Worm (Caenorhabditis elegans) whole organism, L3 larva: Measurements from ENCODE around the gene mam-2.

Source experiments
- ZK546.5 ChIP-seq: sonication (generic microtip); optimal IDR thresholded peaks from 2 replicates; lab custom pipeline; 2017; ENCODE audit warnings: missing biosample characterization, missing genetic modification characterization
- ama-1 ChIP-seq: fragments of 150-350 bp; optimal IDR thresholded peaks from 2 replicates; lab custom pipeline; 2018
- ceh-16 ChIP-seq: sonication (generic microtip); optimal IDR thresholded peaks from 2 replicates; lab custom pipeline; 2017; ENCODE audit warnings: missing biosample characterization, missing genetic modification characterization
- ceh-28 ChIP-seq: fragments of 150-350 bp; optimal IDR thresholded peaks from 2 replicates; lab custom pipeline; 2014; ENCODE audit warnings: missing biosample characterization, missing genetic modification reagents, missing genetic modification characterization
- ceh-9 ChIP-seq: sonication (generic microtip); optimal IDR thresholded peaks from 2 replicates; lab custom pipeline; 2018; ENCODE audit warnings: missing biosample characterization, missing genetic modification characterization
- egl-27 ChIP-seq: sonication (generic microtip); optimal IDR thresholded peaks from 4 replicates; lab custom pipeline; 2017; ENCODE audit warnings: missing biosample characterization, missing genetic modification reagents, missing genetic modification characterization
- egl-5 ChIP-seq: fragments of 150-350 bp; optimal IDR thresholded peaks from 2 replicates; lab custom pipeline; 2017; ENCODE audit warnings: missing biosample characterization, missing genetic modification reagents, missing genetic modification characterization, inconsistent platforms
- elt-2 ChIP-seq: sonication (generic microtip); optimal IDR thresholded peaks from 2 replicates; lab custom pipeline; 2016; ENCODE audit warnings: missing genetic modification reagents, mild to moderate bottlenecking, missing genetic modification characterization, missing compliant biosample characterization
- elt-3 ChIP-seq, 3 experiments: fragments of 150-350 bp in 1 of 3; sonication (generic microtip) in 2 of 3; optimal IDR thresholded peaks; 2 replicates in 2 of 3; 4 replicates in 1 of 3; lab custom pipeline; 2014 to 2017; ENCODE audit warnings: missing biosample characterization in 3 of 3, missing genetic modification characterization in 3 of 3
- eor-1 ChIP-seq, 2 experiments: fragments of 150-350 bp; optimal IDR thresholded peaks; 2 replicates each; lab custom pipeline; 2014 to 2018; ENCODE audit warnings: missing biosample characterization in 2 of 2, missing genetic modification characterization in 2 of 2
- fkh-10 ChIP-seq: sonication (generic microtip); optimal IDR thresholded peaks from 2 replicates; lab custom pipeline; 2017; ENCODE audit warnings: missing biosample characterization, missing genetic modification reagents, missing genetic modification characterization
- hmg-11 ChIP-seq: sonication (generic microtip); optimal IDR thresholded peaks from 2 replicates; lab custom pipeline; 2016; ENCODE audit warnings: missing genetic modification characterization, missing compliant biosample characterization
- lin-15B ChIP-seq: fragments of 150-350 bp; optimal IDR thresholded peaks from 2 replicates; lab custom pipeline; 2014; ENCODE audit warnings: missing biosample characterization, missing genetic modification characterization
- lin-39 ChIP-seq: fragments of 150-350 bp; optimal IDR thresholded peaks from 2 replicates; lab custom pipeline; 2018; ENCODE audit warnings: missing biosample characterization, missing genetic modification reagents, missing genetic modification characterization
- lsy-12 ChIP-seq: sonication (generic microtip); optimal IDR thresholded peaks from 2 replicates; lab custom pipeline; 2016; ENCODE audit warnings: mild to moderate bottlenecking, missing genetic modification characterization, missing compliant biosample characterization
- nfya-1 ChIP-seq: sonication (generic microtip); optimal IDR thresholded peaks from 2 replicates; lab custom pipeline; 2017; ENCODE audit warnings: missing genetic modification characterization, mild to moderate bottlenecking, missing compliant biosample characterization, antibody characterized with exemption, moderate library complexity; ENCODE audit not compliant: insufficient read depth
- nhr-23 ChIP-seq: fragments of 150-350 bp; optimal IDR thresholded peaks from 2 replicates; lab custom pipeline; 2014; ENCODE audit warnings: missing biosample characterization, missing genetic modification reagents, missing genetic modification characterization
- nhr-237 ChIP-seq: fragments of 150-350 bp; optimal IDR thresholded peaks from 2 replicates; lab custom pipeline; 2014; ENCODE audit warnings: missing biosample characterization, missing genetic modification characterization
- nhr-25 ChIP-seq: sonication (generic microtip); optimal IDR thresholded peaks from 2 replicates; lab custom pipeline; 2017; ENCODE audit warnings: missing biosample characterization, missing genetic modification characterization
- nhr-43 ChIP-seq: sonication (generic microtip); optimal IDR thresholded peaks from 2 replicates; lab custom pipeline; 2016; ENCODE audit warnings: mild to moderate bottlenecking, missing genetic modification characterization, missing compliant biosample characterization; ENCODE audit not compliant: poor library complexity, severe bottlenecking
- nhr-67 ChIP-seq: fragments of 150-350 bp; optimal IDR thresholded peaks from 2 replicates; lab custom pipeline; 2014; ENCODE audit warnings: missing biosample characterization, missing genetic modification characterization
- nhr-76 ChIP-seq: fragments of 150-350 bp; sonication (generic microtip); optimal IDR thresholded peaks from 5 replicates; lab custom pipeline; 2014; ENCODE audit warnings: missing biosample characterization, missing genetic modification characterization
- nhr-77 ChIP-seq: fragments of 150-350 bp; optimal IDR thresholded peaks from 2 replicates; lab custom pipeline; 2014; ENCODE audit warnings: missing biosample characterization, missing genetic modification characterization
- pha-4 ChIP-seq: fragments of 150-350 bp; optimal IDR thresholded peaks from 2 replicates; lab custom pipeline; 2014; ENCODE audit warnings: missing biosample characterization, missing genetic modification reagents, missing genetic modification characterization
- pqm-1 ChIP-seq: fragments of 150-350 bp; optimal IDR thresholded peaks from 2 replicates; lab custom pipeline; 2017; ENCODE audit warnings: missing biosample characterization, missing genetic modification characterization, inconsistent platforms
- skn-1 ChIP-seq: fragments of 150-350 bp; optimal IDR thresholded peaks from 2 replicates; lab custom pipeline; 2014; ENCODE audit warnings: missing biosample characterization, missing genetic modification characterization
- tbx-2 ChIP-seq: sonication (generic microtip); optimal IDR thresholded peaks from 2 replicates; lab custom pipeline; 2016; ENCODE audit warnings: mild to moderate bottlenecking, missing genetic modification characterization, missing compliant biosample characterization
- unc-39 ChIP-seq: sonication (generic microtip); optimal IDR thresholded peaks from 4 replicates; lab custom pipeline; 2017; ENCODE audit warnings: missing biosample characterization, missing genetic modification characterization
- zag-1 ChIP-seq: fragments of 150-350 bp; optimal IDR thresholded peaks from 2 replicates; lab custom pipeline; 2014; ENCODE audit warnings: missing biosample characterization, missing genetic modification characterization
- ztf-4 ChIP-seq: fragments of 150-350 bp; optimal IDR thresholded peaks from 2 replicates; lab custom pipeline; 2014; ENCODE audit warnings: missing biosample characterization, missing genetic modification characterization

mam-2 gene

DNA sequence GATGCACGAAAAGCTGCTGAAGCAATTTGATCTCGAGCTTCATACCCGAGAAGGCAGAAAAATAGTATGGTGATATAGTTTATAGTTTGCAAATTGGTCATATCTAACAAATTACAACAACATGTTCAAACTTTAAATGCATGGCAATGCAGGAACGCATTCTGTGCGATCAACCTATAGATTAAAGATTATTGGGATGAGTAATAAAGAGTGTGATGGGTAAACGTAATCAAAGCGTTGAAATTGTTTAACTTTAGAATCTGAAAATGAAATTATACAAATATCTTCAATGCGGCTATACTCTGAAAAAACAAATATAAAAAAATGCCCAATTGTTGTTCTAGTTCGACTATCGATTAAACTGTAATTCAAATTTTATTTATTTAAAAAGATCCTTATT is 6.7 kb upstream of the mam-2 start, which contains the start of gene C47E12.14:
Gene C47E12.14, minus strand, starts transcription at position 101 of the 400 bp plus-strand sequence.
- TF ChIP-seq ceh-16 (tag; lab: Kevin White, UChicago) (no peak), lin-39 (tag; lab: Kevin White, UChicago) (no peak), ZK546.5 (tag; lab: Kevin White, UChicago) (no peak), lsy-12 (no peak), elt-3 (tag; optimal IDR thresholded peaks at IDR 0.05; lab: Kevin White, UChicago) (no peak), nhr-76 (no peak)

DNA sequence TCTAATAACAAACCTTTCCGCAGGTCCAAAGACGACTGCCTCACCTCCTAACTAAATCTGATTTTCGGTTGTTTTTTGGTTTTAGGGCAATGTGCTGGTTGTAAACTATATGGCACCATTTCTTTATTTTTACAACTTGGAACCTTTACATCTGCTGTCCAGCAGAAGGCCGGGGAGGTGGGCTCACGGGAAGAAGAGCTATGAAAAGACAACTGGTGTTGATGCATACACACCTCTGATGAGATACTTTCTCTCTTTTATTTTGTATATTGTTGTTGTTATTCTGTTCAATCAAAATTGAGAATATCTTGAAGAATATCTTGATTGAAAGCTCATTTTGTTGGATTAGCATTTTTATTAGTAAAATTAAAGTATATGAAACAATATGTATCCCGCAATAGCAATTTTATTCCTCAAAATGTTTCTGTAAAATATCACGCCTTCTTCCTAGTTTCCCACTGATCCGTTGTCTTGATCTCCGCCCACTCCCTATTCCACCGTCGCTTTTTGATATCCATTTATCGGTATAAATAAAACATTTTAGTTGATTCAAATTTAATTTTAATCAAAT is 5.3 kb upstream of the mam-2 start, which contains the start of gene dhp-2:
Gene dhp-2, plus strand, starts transcription at position 521 of the 571 bp plus-strand sequence.
- TF ChIP-seq zag-1 = no peak
- TF ChIP-seq ceh-9 (tag; lab: Kevin White, UChicago) = no peak
- no peak for TF ChIP-seq egl-5 (tag; lab: Kevin White, UChicago)
- TF ChIP-seq nhr-25 (tag; lab: Kevin White, UChicago) = no peak
- no peak for TF ChIP-seq nhr-77
- TF ChIP-seq nhr-67 (tag; lab: Kevin White, UChicago) = no peak

DNA sequence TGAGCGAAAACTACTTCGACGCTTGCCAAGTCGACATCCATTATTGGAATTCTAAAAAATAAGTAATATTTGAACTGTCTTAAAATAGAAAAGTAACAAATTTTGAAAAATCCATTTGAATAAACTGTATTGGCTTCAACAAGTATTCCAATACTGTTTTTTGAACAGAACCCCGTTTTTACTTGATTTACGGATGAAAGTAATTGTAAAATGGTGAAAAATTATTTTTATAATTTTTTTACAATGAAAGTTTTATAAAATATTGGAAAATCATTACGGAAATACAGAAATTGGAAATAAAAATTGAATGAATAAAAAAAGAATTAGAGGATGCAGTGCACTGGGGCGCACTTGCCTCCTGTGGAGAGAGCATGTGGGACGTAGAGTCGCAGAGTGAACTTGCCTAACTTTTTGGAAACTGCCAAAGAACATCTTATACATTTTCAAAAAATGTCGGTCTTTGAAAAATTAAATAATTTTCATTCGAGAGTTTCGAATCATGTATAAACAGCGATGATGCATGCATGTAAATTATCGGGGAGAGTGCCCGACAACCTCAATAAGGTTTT is 685 bp upstream of the mam-2 start, which contains the start of gene rrp-1:
Gene rrp-1, minus strand, starts transcription at position 51 of the 569 bp plus-strand sequence.
- TF ChIP-seq lin-15B (tag; lab: Kevin White, UChicago) = peak; percentile 4
- no peak for TF ChIP-seq ZK546.5 (tag; lab: Kevin White, UChicago)
- TF ChIP-seq hmg-11 (tag; lab: Kevin White, UChicago) = no peak
- TF ChIP-seq nhr-43 (tag; lab: Kevin White, UChicago) = no peak
- TF ChIP-seq nfya-1 (tag; lab: Kevin White, UChicago) = peak; percentile 6
- TF ChIP-seq nhr-25 (tag; lab: Kevin White, UChicago) = no peak
- TF ChIP-seq nhr-76 = no peak
- no peak for TF ChIP-seq egl-27 (tag; lab: Kevin White, UChicago)

DNA sequence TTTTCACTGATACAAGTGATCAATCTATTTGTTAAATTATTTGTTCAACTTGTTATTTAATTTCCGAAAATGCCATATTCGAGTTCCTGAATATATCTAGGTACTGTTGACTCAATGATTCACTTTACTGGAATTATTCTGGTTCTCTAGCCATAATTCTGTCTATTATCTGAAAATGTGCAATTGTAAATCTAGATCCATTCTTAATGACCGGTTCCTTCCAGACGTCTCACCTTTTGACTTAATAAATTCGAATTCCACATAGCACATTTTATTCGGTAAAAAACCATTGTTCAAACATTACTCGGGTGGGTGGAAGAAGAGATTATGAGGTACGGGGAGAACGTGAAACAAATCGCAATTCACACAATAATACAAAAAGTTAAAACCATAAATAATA is 6.4 kb downstream of the mam-2 start:
- peak; percentile 12 for TF ChIP-seq lsy-12
- TF ChIP-seq unc-39 = no peak
- no peak for TF ChIP-seq nhr-237 (tag; lab: Kevin White, UChicago)
- TF ChIP-seq ztf-4 = no peak
- TF ChIP-seq egl-5 (tag; lab: Kevin White, UChicago) = no peak
- TF ChIP-seq skn-1 (tag; lab: Kevin White, UChicago) = no peak
- peak; percentile 2 for TF ChIP-seq elt-2 (tag; lab: Kevin White, UChicago)
- no peak for TF ChIP-seq ZK546.5 (tag; lab: Kevin White, UChicago)
- no peak for TF ChIP-seq hmg-11 (tag; lab: Kevin White, UChicago)

DNA sequence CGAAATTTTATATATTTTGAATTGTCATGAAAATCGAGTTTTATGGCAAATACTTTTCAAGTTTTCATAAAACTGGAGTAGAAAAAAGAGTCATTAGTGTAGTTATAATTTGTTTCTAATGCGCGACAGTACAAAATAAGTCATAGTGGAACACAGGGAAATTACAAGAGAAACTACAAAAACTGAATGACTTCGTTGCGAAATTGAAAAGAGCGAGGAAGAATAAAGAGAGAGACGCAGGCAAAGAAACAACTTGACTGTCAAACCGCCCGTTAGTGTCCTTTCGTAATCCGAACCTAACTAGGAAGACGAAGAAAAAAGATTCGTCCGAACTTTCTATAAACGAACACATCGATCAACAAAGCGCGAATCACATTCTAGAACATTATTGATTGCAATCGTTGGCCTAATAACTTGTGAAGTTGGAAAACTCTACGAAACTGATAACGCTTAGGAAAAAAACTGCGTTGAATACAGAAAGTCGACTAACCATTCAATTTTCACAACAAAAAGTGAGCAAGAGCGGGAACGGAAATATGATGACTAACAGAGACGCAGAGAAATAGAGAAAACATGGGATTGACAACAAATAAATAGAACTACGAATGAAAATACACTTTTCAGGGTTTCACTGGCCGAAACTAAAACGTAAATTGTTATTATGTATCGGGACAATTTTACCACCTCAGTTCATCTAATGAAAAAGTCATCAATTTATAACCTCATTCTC is 10.6 kb downstream of the mam-2 start:
- TF ChIP-seq nhr-76 = no peak
- peak; percentile 61 for TF ChIP-seq ama-1 (lab: Kevin White, UChicago)
- no peak for TF ChIP-seq nhr-67 (tag; lab: Kevin White, UChicago)
- TF ChIP-seq skn-1 (tag; lab: Kevin White, UChicago) = peak; percentile 79
- TF ChIP-seq hmg-11 (tag; lab: Kevin White, UChicago) = peak; percentile 20
- TF ChIP-seq pha-4 = peak; percentile 67
- no peak for TF ChIP-seq egl-27 (tag; lab: Kevin White, UChicago)
- peak; percentile 31 for TF ChIP-seq elt-2 (tag; lab: Kevin White, UChicago)
- TF ChIP-seq nhr-77 = no peak
- TF ChIP-seq zag-1 = no peak

DNA sequence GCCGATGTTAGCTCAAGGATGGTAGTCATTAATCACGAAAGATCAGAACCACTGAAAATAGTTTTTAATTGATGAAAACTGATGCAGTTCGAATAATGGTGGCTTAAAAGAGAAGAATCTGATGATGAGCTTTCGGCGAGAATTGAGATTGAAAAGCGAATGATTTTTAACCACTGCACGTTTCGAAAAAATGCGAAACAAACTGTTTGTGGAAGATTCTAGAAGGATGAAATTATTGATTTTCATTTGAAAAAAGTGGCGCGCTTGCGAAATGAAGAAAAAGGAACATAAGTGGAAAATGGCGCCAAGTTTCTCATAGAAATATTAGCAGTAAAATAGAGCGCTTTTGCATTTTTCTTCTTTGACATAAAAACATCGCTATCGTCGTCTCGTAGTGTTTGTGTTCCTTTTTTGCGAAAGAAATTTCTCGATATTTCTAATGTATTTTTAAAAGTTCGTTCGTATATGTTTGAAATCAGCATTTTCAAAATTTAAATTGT is 11.9 kb downstream of the mam-2 start, which contains the start of gene uba-1:
Gene uba-1, minus strand, starts transcription at position 51 of the 500 bp plus-strand sequence.
- TF ChIP-seq ztf-4 (peak; percentile 49), lin-15B (tag; lab: Kevin White, UChicago) (peak; percentile 29), nhr-43 (tag; lab: Kevin White, UChicago) (peak; percentile 68), pqm-1 (tag; lab: Kevin White, UChicago) (no peak), fkh-10 (GFP tag; lab: Kevin White, UChicago) (no peak), nhr-23 (tag; lab: Kevin White, UChicago) (peak; percentile 62), ama-1 (lab: Kevin White, UChicago) (peak; percentile 81), eor-1 (tag; optimal IDR thresholded peaks at IDR 0.05; lab: Kevin White, UChicago) (no peak), lsy-12 (peak; percentile 46), nfya-1 (tag; lab: Kevin White, UChicago) (peak; percentile 7), zag-1 (no peak), pha-4 (peak; percentile 26), nhr-25 (tag; lab: Kevin White, UChicago) (peak; percentile 37), tbx-2 (tag; lab: Kevin White, UChicago) (peak; percentile 6), ceh-28 (tag; lab: Kevin White, UChicago) (peak; percentile 37), elt-2 (tag; lab: Kevin White, UChicago) (peak; percentile 46), lin-39 (tag; lab: Kevin White, UChicago) (peak; percentile 4)
